Fruit fly (Drosophila melanogaster) whole organism, embryonic: ENCODE data around the gene CG31223.
A peak's percentile ranks its signal among the peaks of the same experiment; 100 is the strongest.

ENCODE experiments used
- Ada2b ChIP-seq: fragments of 200-800 bp; sonication (Bioruptor generic); IDR thresholded peaks from 2 replicates; pipeline ENCODE4 v1.3.6; 2022; ENCODE audit warnings: missing biosample characterization, missing genetic modification characterization
- CG10274 ChIP-seq: fragments of 200-800 bp; sonication (Bioruptor generic); optimal IDR thresholded peaks from 3 replicates; lab custom pipeline; 2017; ENCODE audit warnings: missing biosample characterization, mild to moderate bottlenecking, missing genetic modification characterization
- CG10321 ChIP-seq: fragments of 200-800 bp; sonication (Bioruptor generic); IDR thresholded peaks from 2 replicates; pipeline ENCODE4 v1.3.6; 2022; ENCODE audit warnings: missing biosample characterization, missing genetic modification characterization
- CG10543 ChIP-seq: fragments of 200-800 bp; sonication (Bioruptor generic); optimal IDR thresholded peaks from 3 replicates; lab custom pipeline; 2017; ENCODE audit warnings: missing biosample characterization, mild to moderate bottlenecking, missing genetic modification characterization, moderate library complexity
- CG10654 ChIP-seq: fragments of 200-800 bp; sonication (Bioruptor generic); optimal IDR thresholded peaks from 2 replicates; lab custom pipeline; 2016; ENCODE audit warnings: missing biosample characterization, missing genetic modification characterization
- CG12155 ChIP-seq: fragments of 200-800 bp; sonication (Bioruptor generic); optimal IDR thresholded peaks from 3 replicates; lab custom pipeline; 2016; ENCODE audit warnings: missing biosample characterization, missing genetic modification characterization
- CG12299 ChIP-seq: fragments of 200-800 bp; sonication (Bioruptor generic); optimal IDR thresholded peaks from 2 replicates; lab custom pipeline; 2018; ENCODE audit warnings: missing biosample characterization, mild to moderate bottlenecking, missing genetic modification characterization
- CG12744 ChIP-seq: fragments of 200-800 bp; sonication (Bioruptor generic); optimal IDR thresholded peaks from 2 replicates; lab custom pipeline; 2016; ENCODE audit warnings: missing biosample characterization, missing genetic modification characterization
- CG14441 ChIP-seq: fragments of 200-800 bp; sonication (Bioruptor generic); IDR thresholded peaks from 2 replicates; pipeline ENCODE4 v1.3.6; 2022; ENCODE audit warnings: missing biosample characterization, missing genetic modification characterization
- CG1529 ChIP-seq: fragments of 200-800 bp; sonication (Bioruptor generic); optimal IDR thresholded peaks from 3 replicates; lab custom pipeline; 2018; ENCODE audit warnings: missing biosample characterization, missing genetic modification characterization
- CG1792 ChIP-seq: fragments of 200-800 bp; sonication (Bioruptor generic); optimal IDR thresholded peaks from 2 replicates; lab custom pipeline; 2016; ENCODE audit warnings: missing biosample characterization, missing genetic modification characterization
- CG2712 ChIP-seq: fragments of 200-800 bp; optimal IDR thresholded peaks from 3 replicates; lab custom pipeline; 2019; ENCODE audit warnings: missing biosample characterization, mild to moderate bottlenecking, missing genetic modification characterization, moderate library complexity
- CG32532 ChIP-seq: fragments of 200-800 bp; sonication (Bioruptor generic); IDR thresholded peaks from 2 replicates; pipeline ENCODE4 v1.3.6; 2022; ENCODE audit warnings: missing biosample characterization, missing genetic modification characterization
- CG34422 ChIP-seq: fragments of 200-800 bp; sonication (Bioruptor generic); IDR thresholded peaks from 3 replicates; pipeline ENCODE4 v1.3.6; 2022; ENCODE audit warnings: missing biosample characterization, missing genetic modification characterization
- CG3838 ChIP-seq: fragments of 200-800 bp; sonication (Bioruptor generic); optimal IDR thresholded peaks from 3 replicates; lab custom pipeline; 2016; ENCODE audit warnings: missing biosample characterization, missing genetic modification characterization
- CG3847 ChIP-seq: fragments of 200-800 bp; sonication (Bioruptor generic); IDR thresholded peaks from 2 replicates; pipeline ENCODE4 v1.3.6; 2022; ENCODE audit warnings: missing biosample characterization, missing genetic modification characterization
- CG6272 ChIP-seq: fragments of 200-800 bp; sonication (Bioruptor generic); IDR thresholded peaks from 2 replicates; pipeline ENCODE4 v1.3.6; 2022; ENCODE audit warnings: missing biosample characterization, missing genetic modification characterization
- CG7556 ChIP-seq: fragments of 200-800 bp; sonication (Bioruptor generic); optimal IDR thresholded peaks from 2 replicates; lab custom pipeline; 2017; ENCODE audit warnings: missing biosample characterization, mild to moderate bottlenecking, missing genetic modification characterization
- CG7839 ChIP-seq: fragments of 200-800 bp; sonication (Bioruptor generic); optimal IDR thresholded peaks from 3 replicates; lab custom pipeline; 2018; ENCODE audit warnings: missing biosample characterization, mild to moderate bottlenecking, missing genetic modification characterization, moderate library complexity
- CG7963 ChIP-seq: fragments of 200-800 bp; sonication (Bioruptor generic); IDR thresholded peaks from 3 replicates; pipeline ENCODE4 v1.3.6; 2022; ENCODE audit warnings: missing biosample characterization, missing genetic modification characterization; ENCODE audit not compliant: partially characterized antibody
- CG8089 ChIP-seq: fragments of 200-800 bp; sonication (Bioruptor generic); optimal IDR thresholded peaks from 3 replicates; lab custom pipeline; 2016; ENCODE audit warnings: missing biosample characterization, missing genetic modification characterization
- Dip3 ChIP-seq: fragments of 200-800 bp; sonication (Bioruptor generic); optimal IDR thresholded peaks from 3 replicates; lab custom pipeline; 2016; ENCODE audit warnings: missing biosample characterization, missing genetic modification characterization
- Fer2 ChIP-seq: fragments of 200-800 bp; sonication (Bioruptor generic); optimal IDR thresholded peaks from 2 replicates; lab custom pipeline; 2018; ENCODE audit warnings: missing biosample characterization, mild to moderate bottlenecking, missing genetic modification characterization, moderate library complexity
- HHEX ChIP-seq: fragments of 200-800 bp; sonication (Bioruptor generic); optimal IDR thresholded peaks from 3 replicates; lab custom pipeline; 2017; ENCODE audit warnings: missing biosample characterization, mild to moderate bottlenecking, missing genetic modification characterization, missing genetic modification reagents
- HmgD ChIP-seq: fragments of 200-800 bp; sonication (Bioruptor generic); optimal IDR thresholded peaks from 3 replicates; lab custom pipeline; 2016; ENCODE audit warnings: missing biosample characterization, missing genetic modification characterization
- Lim3 ChIP-seq: fragments of 200-800 bp; sonication (Bioruptor generic); IDR thresholded peaks from 2 replicates; pipeline ENCODE4 v1.3.6; 2022; ENCODE audit warnings: missing biosample characterization, missing genetic modification characterization
- Lpt ChIP-seq: fragments of >200 bp; optimal IDR thresholded peaks from 2 replicates; lab custom pipeline; 2018; ENCODE audit warnings: missing biosample characterization, missing genetic modification characterization
- NK7.1 ChIP-seq: fragments of 200-800 bp; sonication (Bioruptor generic); optimal IDR thresholded peaks from 3 replicates; lab custom pipeline; 2016; ENCODE audit warnings: missing biosample characterization, missing genetic modification characterization
- Oaz ChIP-seq: fragments of 200-800 bp; sonication (Bioruptor generic); IDR thresholded peaks from 2 replicates; pipeline ENCODE4 v1.3.6; 2022; ENCODE audit warnings: missing biosample characterization, missing genetic modification characterization
- Poxn ChIP-seq: fragments of 200-800 bp; sonication (Bioruptor generic); IDR thresholded peaks from 2 replicates; pipeline ENCODE4 v1.3.6; 2022; ENCODE audit warnings: missing biosample characterization, missing genetic modification characterization
- Rfx ChIP-seq: fragments of 200-800 bp; sonication (Bioruptor generic); IDR thresholded peaks from 2 replicates; pipeline ENCODE4 v1.3.6; 2022; ENCODE audit warnings: missing biosample characterization, missing genetic modification characterization
- Spps ChIP-seq: fragments of 200-800 bp; sonication (Bioruptor generic); optimal IDR thresholded peaks from 2 replicates; lab custom pipeline; 2018; ENCODE audit warnings: missing biosample characterization, mild to moderate bottlenecking, missing genetic modification characterization
- Xrp1 ChIP-seq: fragments of 200-800 bp; sonication (Bioruptor generic); IDR thresholded peaks from 2 replicates; pipeline ENCODE4 v1.3.6; 2022; ENCODE audit warnings: missing biosample characterization, missing genetic modification characterization
- amos ChIP-seq: fragments of 200-800 bp; sonication (Bioruptor generic); IDR thresholded peaks from 2 replicates; pipeline ENCODE4 v1.3.6; 2022; ENCODE audit warnings: missing biosample characterization, missing genetic modification characterization; ENCODE audit not compliant: partially characterized antibody
- chinmo ChIP-seq: fragments of 200-800 bp; sonication (Bioruptor generic); IDR thresholded peaks from 4 replicates; pipeline ENCODE4 v1.3.6; 2022; ENCODE audit warnings: missing biosample characterization, missing genetic modification characterization; ENCODE audit not compliant: partially characterized antibody
- danr ChIP-seq: fragments of 200-800 bp; sonication (Bioruptor generic); IDR thresholded peaks from 2 replicates; pipeline ENCODE4 v1.3.6; 2022; ENCODE audit warnings: missing biosample characterization, missing genetic modification characterization
- dmrt99B ChIP-seq: fragments of 200-800 bp; sonication (Bioruptor generic); optimal IDR thresholded peaks from 2 replicates; lab custom pipeline; 2018; ENCODE audit warnings: missing biosample characterization, mild to moderate bottlenecking, missing genetic modification characterization, moderate library complexity
- dysf ChIP-seq: fragments of 200-800 bp; sonication (Bioruptor generic); IDR thresholded peaks from 3 replicates; pipeline ENCODE4 v1.3.6; 2022; ENCODE audit warnings: missing biosample characterization, missing genetic modification characterization
- fd3F ChIP-seq: fragments of 200-800 bp; sonication (Bioruptor generic); optimal IDR thresholded peaks from 2 replicates; lab custom pipeline; 2018; ENCODE audit warnings: missing biosample characterization, mild to moderate bottlenecking, missing genetic modification characterization, moderate library complexity
- gcm ChIP-seq: fragments of 200-800 bp; sonication (Bioruptor generic); optimal IDR thresholded peaks from 2 replicates; lab custom pipeline; 2019; ENCODE audit warnings: missing biosample characterization, mild to moderate bottlenecking, missing genetic modification characterization, moderate library complexity
- gsb-n ChIP-seq: fragments of 200-800 bp; sonication (Bioruptor generic); optimal IDR thresholded peaks from 3 replicates; lab custom pipeline; 2018; ENCODE audit warnings: missing biosample characterization, mild to moderate bottlenecking, missing genetic modification characterization
- ind ChIP-seq: fragments of 200-800 bp; sonication (Bioruptor generic); optimal IDR thresholded peaks from 3 replicates; lab custom pipeline; 2016; ENCODE audit warnings: missing biosample characterization, missing genetic modification characterization
- pan ChIP-seq, 4 experiments: fragments of >200 bp in 3 of 4; fragments of 200-800 bp in 1 of 4; sonication (Bioruptor generic) in 1 of 4; optimal IDR thresholded peaks in 3 of 4; IDR thresholded peaks in 1 of 4; 2 replicates each; pipeline versions ENCODE4 v1.3.6 to Lab custom; 2017 to 2022; ENCODE audit warnings: missing biosample characterization in 2 of 4, missing genetic modification characterization in 2 of 4, mixed read lengths in 1 of 4
- repo ChIP-seq: fragments of 200-800 bp; sonication (Bioruptor generic); optimal IDR thresholded peaks from 2 replicates; lab custom pipeline; 2016; ENCODE audit warnings: missing biosample characterization, missing genetic modification characterization
- scrt ChIP-seq: fragments of 200-800 bp; sonication (Bioruptor generic); optimal IDR thresholded peaks from 2 replicates; lab custom pipeline; 2018; ENCODE audit warnings: missing biosample characterization, mild to moderate bottlenecking, missing genetic modification characterization, moderate library complexity
- slbo ChIP-seq: fragments of 200-800 bp; sonication (Bioruptor generic); IDR thresholded peaks from 2 replicates; pipeline ENCODE4 v1.3.6; 2022; ENCODE audit warnings: missing biosample characterization, missing genetic modification characterization
- sna ChIP-seq: fragments of 200-800 bp; sonication (Bioruptor generic); IDR thresholded peaks from 2 replicates; pipeline ENCODE4 v1.3.6; 2022; ENCODE audit warnings: missing biosample characterization, missing genetic modification characterization; ENCODE audit not compliant: partially characterized antibody
- sob ChIP-seq: fragments of 200-800 bp; sonication (Bioruptor generic); IDR thresholded peaks from 2 replicates; pipeline ENCODE4 v1.3.6; 2022; ENCODE audit warnings: missing biosample characterization, missing genetic modification characterization
- stwl ChIP-seq: fragments of 200-800 bp; sonication (Bioruptor generic); optimal IDR thresholded peaks from 3 replicates; lab custom pipeline; 2018; ENCODE audit warnings: missing biosample characterization, mild to moderate bottlenecking, missing genetic modification characterization, moderate library complexity
- zfh1 ChIP-seq: fragments of 200-800 bp; sonication (Bioruptor generic); IDR thresholded peaks from 3 replicates; pipeline ENCODE4 v1.3.6; 2022; ENCODE audit warnings: missing biosample characterization, missing genetic modification characterization

The CG31223 gene

DNA sequence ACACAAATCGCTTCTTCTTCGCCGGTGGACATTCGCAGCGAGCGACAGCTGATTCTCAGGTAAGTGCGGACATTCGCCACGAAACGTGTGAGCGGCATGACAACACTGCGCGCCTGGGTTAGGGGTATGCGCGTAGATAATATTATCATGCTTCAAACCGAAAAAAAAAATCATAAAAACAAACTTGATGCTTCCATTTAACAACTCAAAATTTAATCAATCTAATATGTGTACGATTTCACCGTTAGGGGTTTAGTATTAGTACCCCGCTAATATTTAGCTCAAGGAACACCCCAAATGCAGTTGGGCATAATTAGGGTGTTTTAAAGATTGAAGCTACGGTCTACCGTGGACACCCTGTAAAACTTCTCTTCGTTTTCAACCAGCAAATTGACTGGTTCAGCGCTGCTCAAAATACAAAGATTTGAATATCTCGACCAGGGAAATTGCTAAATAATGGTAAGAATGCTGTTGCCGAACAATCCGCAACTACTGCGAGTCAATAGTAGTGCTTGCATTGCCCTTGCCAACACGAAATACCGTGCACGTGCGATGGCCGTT lies 9.0 kb upstream of the CG31223 start, which contains the start of the genes CG17271 and RpS20 (continued):
- no peak for TF ChIP-seq sna (GFP tag; lab: Robert Waterston, UW)
- 0 out of 2 replicates have a peak, but pooled peaks have one; percentile 43 for TF ChIP-seq amos
- TF ChIP-seq pan (optimal IDR thresholded peaks at IDR 0.05; lab: Kevin White, UChicago) = no peak
- peak in 1 of 2 experiments; percentile 90 for TF ChIP-seq pan (GFP tag; optimal IDR thresholded peaks at IDR 0.05 in 1 of 2, IDR thresholded peaks at IDR 0.05 in 1 of 2)
- TF ChIP-seq Dip3 = peak; percentile 95
- TF ChIP-seq CG10543 (GFP tag; lab: Kevin White, UChicago) = peak; percentile 93
- peak; percentile 42; the same call in 1 of the 2 replicates for TF ChIP-seq CG10321
- peak; percentile 95 for TF ChIP-seq slbo (GFP tag; lab: Robert Waterston, UW)
- peak; percentile 92 for TF ChIP-seq Xrp1 (GFP tag; lab: Robert Waterston, UW)
- peak; percentile 88 for TF ChIP-seq CG12744 (GFP tag; lab: Kevin White, UChicago)
- no peak for TF ChIP-seq CG7963 (GFP tag; lab: Robert Waterston, UW)
- TF ChIP-seq CG8089 (GFP tag; lab: Kevin White, UChicago) = peak; percentile 90
- TF ChIP-seq chinmo (GFP tag; lab: Robert Waterston, UW) = 0 out of 4 replicates have a peak, but pooled peaks have one; percentile 35
- TF ChIP-seq Lpt (GFP tag; lab: Kevin White, UChicago) = no peak
- peak; percentile 81 for TF ChIP-seq dmrt99B (tag; lab: Kevin White, UChicago)
- TF ChIP-seq scrt (GFP tag; lab: Kevin White, UChicago) = peak; percentile 69
- TF ChIP-seq CG12155 (GFP tag; lab: Kevin White, UChicago) = peak; percentile 88
- TF ChIP-seq repo (GFP tag; lab: Kevin White, UChicago) = peak; percentile 91
- TF ChIP-seq gsb-n (tag; lab: Kevin White, UChicago) = peak; percentile 85
- peak; percentile 90 for TF ChIP-seq CG14441
- peak; percentile 94 for TF ChIP-seq CG32532 (GFP tag; lab: Robert Waterston, UW)
- peak; percentile 76 for TF ChIP-seq CG1529 (GFP tag; lab: Kevin White, UChicago)
- peak; percentile 81 for TF ChIP-seq HHEX (GFP tag; lab: Kevin White, UChicago)
- TF ChIP-seq CG1792 = peak; percentile 94
- TF ChIP-seq dysf (GFP tag; lab: Robert Waterston, UW) = peak; percentile 89
- peak; percentile 83 for TF ChIP-seq Ada2b (GFP tag; lab: Robert Waterston, UW)
- TF ChIP-seq stwl (tag; lab: Kevin White, UChicago) = peak; percentile 68
- peak; percentile 90 for TF ChIP-seq CG6272 (GFP tag; lab: Robert Waterston, UW)
- peak; percentile 95 for TF ChIP-seq ind (GFP tag; lab: Kevin White, UChicago)
- TF ChIP-seq CG10654 = peak; percentile 94
- peak; percentile 61 for TF ChIP-seq danr (GFP tag; lab: Robert Waterston, UW)
- TF ChIP-seq CG7556 (GFP tag; lab: Kevin White, UChicago) = peak; percentile 85
- peak; percentile 82 for TF ChIP-seq Oaz (GFP tag; lab: Robert Waterston, UW)
- TF ChIP-seq CG3847 (GFP tag; lab: Robert Waterston, UW) = peak; percentile 90
- TF ChIP-seq gcm (GFP tag; lab: Kevin White, UChicago) = peak; percentile 87
- TF ChIP-seq Poxn (GFP tag; lab: Robert Waterston, UW) = peak; percentile 64
- peak; percentile 84 for TF ChIP-seq CG12299 (tag; lab: Kevin White, UChicago)
- TF ChIP-seq CG7839 = peak; percentile 86
- TF ChIP-seq CG2712 (tag; lab: Kevin White, UChicago) = peak; percentile 90
- TF ChIP-seq HmgD (GFP tag; lab: Kevin White, UChicago) = peak; percentile 96
- TF ChIP-seq Lim3 (GFP tag; lab: Robert Waterston, UW) = 0 out of 2 replicates have a peak, but pooled peaks have one; percentile 59
- peak; percentile 70 for TF ChIP-seq Spps
- TF ChIP-seq zfh1 (GFP tag; lab: Robert Waterston, UW) = peak; percentile 91
- TF ChIP-seq fd3F = peak; percentile 72
- peak; percentile 89 for TF ChIP-seq CG34422
- peak; percentile 92 for TF ChIP-seq Rfx (GFP tag; lab: Robert Waterston, UW)
- peak; percentile 85 for TF ChIP-seq Fer2
- peak; percentile 56 for TF ChIP-seq CG3838
- TF ChIP-seq NK7.1 (GFP tag; lab: Kevin White, UChicago) = peak; percentile 88
- peak; percentile 65 for TF ChIP-seq CG10274
- peak; percentile 92 for TF ChIP-seq sob
